Fruit fly (Drosophila melanogaster): Measurements from ENCODE around the gene cocoon.

Gene cocoon

DNA sequence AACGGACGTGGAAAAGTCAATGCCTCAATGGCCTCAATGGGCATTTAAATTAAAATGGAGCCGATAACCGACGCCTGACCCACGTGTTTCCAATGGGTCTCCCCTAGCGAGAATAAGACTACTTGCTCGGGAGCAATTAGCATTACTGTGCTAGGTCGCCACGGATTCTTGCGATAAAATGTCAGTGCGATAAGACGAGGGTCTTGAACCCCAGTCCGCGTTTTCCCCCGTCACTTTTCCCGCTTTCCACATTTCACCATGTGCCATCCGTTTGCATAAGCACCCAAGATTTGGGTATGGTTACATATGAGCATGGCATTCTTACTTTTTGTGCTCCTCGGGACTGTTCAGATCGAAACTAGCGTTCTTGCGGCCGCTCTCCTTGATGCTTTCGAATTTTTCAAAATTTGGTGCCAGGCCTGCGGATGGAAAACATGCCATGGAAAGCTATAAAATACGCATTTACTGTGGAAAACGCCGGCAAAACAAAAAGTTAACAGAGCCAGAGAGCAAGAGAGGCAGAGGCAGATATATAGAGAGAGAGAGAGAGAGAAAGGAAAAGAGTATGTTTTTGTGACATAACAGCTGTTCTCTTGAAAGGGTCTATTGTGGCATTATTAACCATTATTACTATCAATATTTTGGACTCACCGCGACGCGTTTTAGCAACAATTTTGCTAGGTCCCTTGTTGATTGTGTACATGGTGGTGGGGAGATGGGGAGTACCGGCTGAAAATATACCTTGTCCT lies 33.4 kb upstream of the cocoon start (continued):
- TF ChIP-seq CG9437 (GFP tag; optimal IDR thresholded peaks at IDR 0.05) (peak; percentile 19), lola (GFP tag; optimal IDR thresholded peaks at IDR 0.05) (no peak), cwo (GFP tag; optimal IDR thresholded peaks at IDR 0.05) (peak; percentile 15), Sry-β (GFP tag; optimal IDR thresholded peaks at IDR 0.05) (no peak), CG2199 (GFP tag; IDR thresholded peaks at IDR 0.05) (0 out of 3 replicates have a peak, but pooled peaks have one; percentile 35), Doc3 (GFP tag; IDR thresholded peaks at IDR 0.05; ENCODE audit: partially characterized antibody) (0 out of 3 replicates have a peak, but pooled peaks have one; percentile 11), CG3163 (GFP tag; optimal IDR thresholded peaks at IDR 0.05) (peak; percentile 11), stc (GFP tag; IDR thresholded peaks at IDR 0.05) (no peak), Trl (optimal IDR thresholded peaks at IDR 0.05) (peak; percentile 95 to 97), Trl (GFP tag; optimal IDR thresholded peaks at IDR 0.05) (no peak), CG14441 (GFP tag; IDR thresholded peaks at IDR 0.05) (peak; percentile 9; the same call in 1 of the 2 replicates), CG10431 (GFP tag; optimal IDR thresholded peaks at IDR 0.05) (no peak), phol (tag; optimal IDR thresholded peaks at IDR 0.05) (no peak), sens (GFP tag) (peak; percentile 62), Antp (GFP tag; optimal IDR thresholded peaks at IDR 0.05) (no peak), CG10654 (GFP tag; optimal IDR thresholded peaks at IDR 0.05) (no peak), kay (GFP tag; optimal IDR thresholded peaks at IDR 0.05) (no peak), CG17802 (tag; optimal IDR thresholded peaks at IDR 0.05) (peak; percentile 90), unpg (GFP tag; optimal IDR thresholded peaks at IDR 0.05) (no peak), Xrp1 (GFP tag; IDR thresholded peaks at IDR 0.05) (0 out of 2 replicates have a peak, but pooled peaks have one; percentile 4), pita (GFP tag; optimal IDR thresholded peaks at IDR 0.05) (no peak), chinmo (GFP tag; IDR thresholded peaks at IDR 0.05; ENCODE audit: partially characterized antibody) (0 out of 4 replicates have a peak, but pooled peaks have one; percentile 29), chm (GFP tag; IDR thresholded peaks at IDR 0.05) (0 out of 2 replicates have a peak, but pooled peaks have one; percentile 21), Ada2b (GFP tag; IDR thresholded peaks at IDR 0.05) (no peak), CG4707 (GFP tag; optimal IDR thresholded peaks at IDR 0.05) (peak; percentile 47), CG9817 (tag; optimal IDR thresholded peaks at IDR 0.05) (no peak), cad (GFP tag; optimal IDR thresholded peaks at IDR 0.05) (peak; percentile 2), Jarid2 (GFP tag; optimal IDR thresholded peaks at IDR 0.05) (no peak), Hr78 (GFP tag; optimal IDR thresholded peaks at IDR 0.05) (peak in 1 of 2 experiments; percentile 81), fd96Cb (tag; optimal IDR thresholded peaks at IDR 0.05) (no peak), CG12155 (GFP tag; optimal IDR thresholded peaks at IDR 0.05) (no peak), CG3281 (GFP tag; optimal IDR thresholded peaks at IDR 0.05) (no peak), Pdp1 (GFP tag; optimal IDR thresholded peaks at IDR 0.05) (peak in 1 of 2 experiments; percentile 90), bbx (GFP tag; IDR thresholded peaks at IDR 0.05; ENCODE audit: partially characterized antibody) (peak; percentile 15; the same call in 1 of the 2 replicates)

DNA sequence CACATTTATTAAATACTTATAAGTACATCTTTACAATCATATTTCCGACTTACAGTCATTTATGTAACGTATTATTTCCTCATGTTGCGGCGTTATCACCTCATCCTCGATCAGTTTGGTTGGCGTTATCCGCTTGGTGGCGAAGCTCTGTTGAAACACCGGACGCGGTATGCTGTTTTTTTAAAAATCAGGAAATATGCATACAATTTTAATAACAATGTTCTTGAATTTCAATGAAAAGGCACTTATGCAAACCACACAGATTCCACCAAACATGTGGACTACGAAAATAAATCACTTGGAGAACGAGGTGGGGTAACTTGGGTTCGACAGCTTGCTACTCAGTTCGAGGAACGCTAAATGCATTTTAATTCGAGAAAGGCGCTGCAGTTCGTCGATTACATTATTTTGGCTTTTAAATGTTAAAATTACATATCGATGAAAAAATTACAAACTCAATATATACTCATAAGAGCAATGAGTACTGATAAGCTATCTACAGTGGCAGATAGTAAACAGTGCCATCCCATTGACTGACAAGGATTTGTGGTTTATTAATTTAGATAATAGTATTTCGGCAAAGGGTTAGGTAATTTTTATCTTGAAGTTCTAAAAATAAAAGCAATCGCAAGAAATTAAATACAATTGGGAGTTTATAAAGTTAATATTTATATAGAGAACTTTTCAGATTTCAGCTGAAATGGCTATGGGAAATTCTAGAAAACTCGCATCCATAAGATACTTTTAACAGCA lies 32.4 kb upstream of the cocoon start:
- TF ChIP-seq Doc2 (GFP tag; IDR thresholded peaks at IDR 0.05) (no peak), CG14860 (GFP tag; IDR thresholded peaks at IDR 0.05; ENCODE audit: partially characterized antibody) (no peak), sens (GFP tag) (peak; percentile 66), exex (tag; optimal IDR thresholded peaks at IDR 0.05) (peak; percentile 25), mirr (GFP tag; optimal IDR thresholded peaks at IDR 0.05) (peak; percentile 8), ftz-f1 (GFP tag; optimal IDR thresholded peaks at IDR 0.05) (no peak), Pdp1 (GFP tag; optimal IDR thresholded peaks at IDR 0.05) (peak in 1 of 2 experiments; percentile 58), BtbVII (GFP tag; optimal IDR thresholded peaks at IDR 0.05) (peak; percentile 11), Med (GFP tag) (peak; percentile 21)
